Worm (Caenorhabditis elegans) whole organism, L2 larva: ENCODE results near the gene acs-19.

Experiments used
- F13H6.1 ChIP-seq: sonication (generic microtip); optimal IDR thresholded peaks from 2 replicates; lab custom pipeline; 2016; ENCODE audit warnings: missing genetic modification characterization, missing compliant biosample characterization
- alr-1 ChIP-seq: fragments of 150-350 bp; optimal IDR thresholded peaks from 2 replicates; lab custom pipeline; 2014; ENCODE audit warnings: missing biosample characterization, missing genetic modification characterization
- ama-1 ChIP-seq: fragments of 150-350 bp; optimal IDR thresholded peaks from 2 replicates; lab custom pipeline; 2018; ENCODE audit warnings: inconsistent platforms
- ceh-82 ChIP-seq: fragments of 150-350 bp; optimal IDR thresholded peaks from 2 replicates; lab custom pipeline; 2014; ENCODE audit warnings: missing biosample characterization, missing genetic modification characterization
- egl-27 ChIP-seq: sonication (generic microtip); optimal IDR thresholded peaks from 3 replicates; lab custom pipeline; 2017; ENCODE audit warnings: missing biosample characterization, missing genetic modification reagents, missing genetic modification characterization
- elt-1 ChIP-seq: fragments of 150-350 bp; optimal IDR thresholded peaks from 2 replicates; lab custom pipeline; 2014; ENCODE audit warnings: missing biosample characterization, missing genetic modification characterization
- lin-13 ChIP-seq: fragments of 150-350 bp; optimal IDR thresholded peaks from 2 replicates; lab custom pipeline; 2014; ENCODE audit warnings: missing biosample characterization, missing genetic modification reagents, missing genetic modification characterization
- lin-39 ChIP-seq: fragments of 150-350 bp; optimal IDR thresholded peaks from 2 replicates; lab custom pipeline; 2014; ENCODE audit warnings: missing biosample characterization, missing genetic modification reagents, missing genetic modification characterization
- nhr-237 ChIP-seq: fragments of 150-350 bp; optimal IDR thresholded peaks from 2 replicates; lab custom pipeline; 2014; ENCODE audit warnings: missing biosample characterization, missing genetic modification characterization
- peb-1 ChIP-seq: fragments of 150-350 bp; optimal IDR thresholded peaks from 2 replicates; lab custom pipeline; 2014; ENCODE audit warnings: missing biosample characterization, missing genetic modification characterization
- snpc-4 ChIP-seq: fragments of 150-350 bp; optimal IDR thresholded peaks from 2 replicates; lab custom pipeline; 2014; ENCODE audit warnings: missing biosample characterization, missing genetic modification characterization
- unc-39 ChIP-seq: fragments of 150-350 bp; optimal IDR thresholded peaks from 2 replicates; lab custom pipeline; 2014; ENCODE audit warnings: missing biosample characterization, missing genetic modification characterization
- zag-1 ChIP-seq: fragments of 150-350 bp; optimal IDR thresholded peaks from 2 replicates; lab custom pipeline; 2014; ENCODE audit warnings: missing biosample characterization, missing genetic modification characterization

- no peak for TF ChIP-seq elt-1
- TF ChIP-seq nhr-237 (tag; lab: Kevin White, UChicago): no peak
- no peak for TF ChIP-seq lin-39
- TF ChIP-seq ceh-82: no peak
- no peak for TF ChIP-seq zag-1
- TF ChIP-seq snpc-4 (tag; lab: Kevin White, UChicago): no peak
- TF ChIP-seq peb-1: no peak
- no peak for TF ChIP-seq lin-13
- no peak for TF ChIP-seq egl-27 (tag; lab: Kevin White, UChicago)
- no peak for TF ChIP-seq alr-1
- no peak for TF ChIP-seq unc-39 (tag; lab: Kevin White, UChicago)
- no peak for TF ChIP-seq F13H6.1
- TF ChIP-seq ama-1: no peak
These were observed 7.6 kb downstream of the acs-19 start for ce11 chrIII:3871763-3872486.
